Worm (Caenorhabditis elegans) whole organism, early embryonic: ENCODE data around the gene F22E5.12.
"Not testable (repeated sequence)": the region's sequence is repeated elsewhere in the genome, so short reads cannot be mapped to it uniquely, and the experiment has no call there.

ENCODE experiments used
- B0310.2 ChIP-seq: sonication (generic microtip); optimal IDR thresholded peaks from 2 replicates; lab custom pipeline; 2016; ENCODE audit warnings: mild to moderate bottlenecking, missing genetic modification characterization, missing compliant biosample characterization
- F13C5.2 ChIP-seq: sonication (generic microtip); optimal IDR thresholded peaks from 2 replicates; lab custom pipeline; 2017; ENCODE audit warnings: mild to moderate bottlenecking, missing genetic modification characterization, inconsistent platforms, missing compliant biosample characterization
- aly-1 ChIP-seq: sonication (generic microtip); optimal IDR thresholded peaks from 2 replicates; lab custom pipeline; 2016; ENCODE audit warnings: missing genetic modification characterization, missing compliant biosample characterization
- ama-1 ChIP-seq: fragments of 150-350 bp; optimal IDR thresholded peaks from 2 replicates; lab custom pipeline; 2014
- ceh-13 ChIP-seq: fragments of 200-800 bp; sonication (Bioruptor generic); optimal IDR thresholded peaks from 2 replicates; lab custom pipeline; 2018; ENCODE audit warnings: mild to moderate bottlenecking, missing genetic modification characterization, missing compliant biosample characterization
- ceh-36 ChIP-seq: sonication (generic microtip); optimal IDR thresholded peaks from 2 replicates; lab custom pipeline; 2016; ENCODE audit warnings: missing genetic modification characterization, inconsistent platforms, missing compliant biosample characterization
- ets-7 ChIP-seq: sonication (generic microtip); optimal IDR thresholded peaks from 2 replicates; lab custom pipeline; 2016; ENCODE audit warnings: missing genotype, missing genetic modification characterization, missing compliant biosample characterization
- flt-1 ChIP-seq: fragments of 200-800 bp; sonication (Bioruptor generic); IDR thresholded peaks from 2 replicates; pipeline ENCODE4 v1.3.6; 2022; ENCODE audit warnings: missing genetic modification characterization, missing compliant biosample characterization
- hmbx-1 ChIP-seq: sonication (generic microtip); optimal IDR thresholded peaks from 2 replicates; lab custom pipeline; 2016; ENCODE audit warnings: mild to moderate bottlenecking, missing genetic modification characterization, missing compliant biosample characterization
- hmg-4 ChIP-seq: fragments of 200-800 bp; sonication (Bioruptor generic); optimal IDR thresholded peaks from 2 replicates; lab custom pipeline; 2018; ENCODE audit warnings: mild to moderate bottlenecking, missing genetic modification characterization, missing compliant biosample characterization
- hnd-1 ChIP-seq: sonication (generic microtip); optimal IDR thresholded peaks from 2 replicates; lab custom pipeline; 2016; ENCODE audit warnings: missing genetic modification characterization, missing compliant biosample characterization
- pes-1 ChIP-seq: fragments of 200-800 bp; sonication (Bioruptor generic); IDR thresholded peaks from 2 replicates; pipeline ENCODE4 v1.3.6; 2022; ENCODE audit warnings: missing genetic modification reagents, missing genetic modification characterization, missing compliant biosample characterization
- scrt-1 ChIP-seq: fragments of 200-800 bp; sonication (Bioruptor generic); IDR thresholded peaks from 2 replicates; pipeline ENCODE4 v1.3.6; 2022; ENCODE audit warnings: missing genetic modification characterization, missing compliant biosample characterization
- sea-1 ChIP-seq: fragments of 200-800 bp; sonication (Bioruptor generic); conservative IDR thresholded peaks from 2 replicates; pipeline ENCODE4 v1.3.6; 2022; ENCODE audit warnings: missing genetic modification characterization, missing compliant biosample characterization
- tbx-11 ChIP-seq: fragments of 200-800 bp; sonication (Bioruptor generic); IDR thresholded peaks from 2 replicates; pipeline ENCODE4 v1.3.6; 2022; ENCODE audit warnings: missing genetic modification characterization, missing compliant biosample characterization
- tbx-37 ChIP-seq: fragments of 200-800 bp; sonication (Bioruptor generic); conservative IDR thresholded peaks from 2 replicates; pipeline ENCODE4 v1.3.6; 2022; ENCODE audit warnings: missing genetic modification reagents, missing genetic modification characterization, missing compliant biosample characterization
- tra-4 ChIP-seq: sonication (generic microtip); optimal IDR thresholded peaks from 2 replicates; lab custom pipeline; 2017; ENCODE audit warnings: missing genetic modification characterization, missing compliant biosample characterization

Gene F22E5.12

DNA sequence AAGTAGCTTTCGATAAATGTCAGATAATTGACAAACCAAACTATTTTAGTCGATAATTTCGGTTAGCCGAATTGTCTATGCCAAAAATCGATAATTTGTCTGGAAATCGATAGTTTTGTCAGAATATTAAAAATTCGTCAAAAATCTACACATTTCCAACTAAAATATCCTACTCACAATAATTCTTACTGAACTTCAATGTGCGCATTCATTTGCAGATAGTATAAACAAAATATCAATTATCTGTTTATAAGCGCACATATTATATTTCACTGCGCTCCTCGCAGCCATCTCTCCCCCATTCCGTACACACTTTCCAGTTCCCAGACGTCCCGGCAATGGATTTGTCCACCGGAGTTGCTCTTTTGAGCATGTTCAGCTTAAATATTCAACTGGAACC is 21.9 kb downstream of the F22E5.12 start, which contains the start of gene lgc-28:
Gene lgc-28 (plus strand): TSS at position 301 of the 400 bp plus-strand sequence.
- no peak for TF ChIP-seq B0310.2
- no peak for TF ChIP-seq ceh-13
- no peak for TF ChIP-seq ama-1 (lab: Kevin White, UChicago)
- TF ChIP-seq tbx-37 (GFP tag; lab: Robert Waterston, UW) = no peak
- no peak for TF ChIP-seq pes-1 (GFP tag; lab: Robert Waterston, UW)
- TF ChIP-seq ceh-36 (tag; lab: Kevin White, UChicago) = no peak
- TF ChIP-seq hmg-4 = no peak
- TF ChIP-seq sea-1 = no peak
- no peak for TF ChIP-seq scrt-1 (GFP tag; lab: Robert Waterston, UW)
- no peak for TF ChIP-seq tra-4
- TF ChIP-seq ets-7 (tag; lab: Kevin White, UChicago) = no peak
- TF ChIP-seq tbx-11 (GFP tag; lab: Robert Waterston, UW) = no peak
- no peak for TF ChIP-seq flt-1
- no peak for TF ChIP-seq F13C5.2
- TF ChIP-seq aly-1 (tag; lab: Kevin White, UChicago) = no peak
- TF ChIP-seq hmbx-1 = no peak
- no peak for TF ChIP-seq hnd-1

DNA sequence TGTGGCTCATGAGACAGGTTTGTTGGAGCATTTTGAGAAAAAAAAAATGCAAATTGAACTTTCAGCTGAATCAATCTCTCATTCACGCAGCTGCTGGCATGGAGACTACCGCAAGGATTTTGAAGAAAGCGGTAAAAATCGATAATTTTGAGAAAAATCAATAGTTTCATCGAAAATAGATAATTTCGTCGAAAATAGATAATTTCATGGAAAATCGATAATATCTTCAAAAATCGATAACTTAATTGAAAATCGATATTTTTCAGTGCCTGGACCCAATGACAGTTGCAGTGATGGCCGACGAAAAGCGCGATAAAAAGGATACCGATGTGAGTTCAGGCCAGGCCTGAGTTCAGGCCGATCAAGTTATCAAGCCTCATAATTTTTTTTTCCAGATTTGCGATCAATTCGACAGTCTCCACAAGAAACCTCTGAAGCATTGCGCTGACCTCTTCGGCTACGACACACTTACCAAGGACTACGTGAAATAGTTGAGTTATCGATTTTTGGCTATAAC is 23.7 kb downstream of the F22E5.12 start, which contains the start of gene D2062.4:
Gene D2062.4 (plus strand): TSS at position 467 of the 517 bp plus-strand sequence.
- TF ChIP-seq sea-1, tra-4, F13C5.2: not testable (repeated sequence)

DNA sequence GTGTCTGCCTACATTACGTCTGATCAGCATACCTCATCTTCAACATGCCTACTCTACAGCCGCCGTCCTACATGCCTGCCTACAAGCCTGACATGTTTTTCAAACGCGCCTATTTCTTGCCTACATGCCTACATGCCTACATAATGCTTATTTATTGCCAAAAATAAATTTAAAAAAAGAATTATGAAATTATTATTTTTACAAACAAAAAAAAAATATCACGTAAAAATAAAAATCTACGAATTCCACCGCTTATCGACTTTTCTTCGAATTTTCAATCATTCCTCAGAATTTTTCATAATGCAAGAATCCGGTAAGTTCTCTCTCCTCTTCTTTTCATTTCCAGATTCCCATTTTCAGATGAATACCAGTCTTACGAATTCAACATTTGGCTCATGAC is 24.2 kb downstream of the F22E5.12 start, which contains the start of gene D2062.5:
Gene D2062.5 (plus strand): TSS at position 301 of the 400 bp plus-strand sequence.
- no peak for TF ChIP-seq ceh-13
- no peak for TF ChIP-seq tra-4
- TF ChIP-seq sea-1 = no peak
- TF ChIP-seq ama-1 (lab: Kevin White, UChicago) = no peak
- TF ChIP-seq flt-1 = no peak
- no peak for TF ChIP-seq ets-7 (tag; lab: Kevin White, UChicago)
- TF ChIP-seq tbx-37 (GFP tag; lab: Robert Waterston, UW) = no peak
- no peak for TF ChIP-seq scrt-1 (GFP tag; lab: Robert Waterston, UW)
- TF ChIP-seq F13C5.2 = no peak
- no peak for TF ChIP-seq tbx-11 (GFP tag; lab: Robert Waterston, UW)
- TF ChIP-seq hnd-1 = no peak
- TF ChIP-seq ceh-36 (tag; lab: Kevin White, UChicago) = no peak
- no peak for TF ChIP-seq hmg-4
- TF ChIP-seq aly-1 (tag; lab: Kevin White, UChicago) = no peak
- TF ChIP-seq pes-1 (GFP tag; lab: Robert Waterston, UW) = no peak
- no peak for TF ChIP-seq hmbx-1

DNA sequence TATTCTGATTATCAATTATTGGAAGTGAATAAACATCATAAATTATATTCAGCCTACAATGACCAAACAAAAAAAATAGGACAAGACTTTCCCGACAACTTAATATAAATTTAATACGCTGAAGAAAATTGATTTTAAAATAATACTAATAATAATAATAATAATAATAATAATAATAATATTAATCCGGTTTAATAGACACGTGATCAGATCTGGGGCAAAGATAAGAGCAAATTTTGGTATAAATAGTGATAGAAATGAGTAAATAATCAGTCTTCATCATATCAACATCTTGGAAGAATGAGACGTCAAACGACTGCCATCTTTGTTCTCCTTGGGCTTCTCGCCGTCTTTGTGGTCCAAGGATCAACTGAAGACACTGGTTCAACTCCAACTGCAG is 27.5 kb downstream of the F22E5.12 start, which contains the start of gene msrp-6:
Gene msrp-6 (plus strand): TSS at position 301 of the 400 bp plus-strand sequence.
- not testable (repeated sequence) for TF ChIP-seq hmbx-1, flt-1, ceh-13

DNA sequence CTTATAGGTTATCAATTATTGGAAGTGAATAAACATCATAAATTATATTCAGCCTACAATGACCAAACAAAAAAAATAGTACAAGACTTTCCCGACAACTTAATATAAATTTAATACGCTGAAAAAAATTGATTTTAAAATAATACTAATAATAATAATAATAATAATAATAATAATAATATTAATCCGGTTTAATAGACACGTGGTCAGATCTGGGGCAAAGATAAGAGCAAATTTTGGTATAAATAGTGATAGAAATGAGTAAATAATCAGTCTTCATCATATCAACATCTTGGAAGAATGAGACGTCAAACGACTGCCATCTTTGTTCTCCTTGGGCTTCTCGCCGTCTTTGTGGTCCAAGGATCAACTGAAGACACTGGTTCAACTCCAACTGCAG is 30.0 kb downstream of the F22E5.12 start, which contains the start of gene msrp-5:
Gene msrp-5 (plus strand): TSS at position 301 of the 400 bp plus-strand sequence.
- TF ChIP-seq F13C5.2; flt-1; aly-1 (tag; lab: Kevin White, UChicago): not testable (repeated sequence)

DNA sequence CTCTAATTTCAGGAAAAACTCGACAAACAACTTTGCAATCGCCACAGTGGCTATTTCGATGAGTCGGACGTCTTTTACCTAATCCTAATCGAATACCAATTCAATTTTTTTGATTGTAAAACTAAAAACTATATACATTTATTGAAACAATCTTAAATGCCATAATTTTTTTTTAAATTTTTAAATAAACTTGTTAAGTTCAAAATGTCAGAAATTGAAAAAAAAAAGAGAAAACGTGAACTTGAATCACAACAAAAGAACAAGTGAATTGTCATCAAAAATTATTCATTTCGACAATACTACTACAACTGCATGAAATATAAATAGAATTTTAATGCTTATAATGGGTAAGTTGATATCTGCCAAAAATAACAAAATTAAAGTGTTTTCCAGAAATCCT is 34.4 kb downstream of the F22E5.12 start, which contains the start of gene D2062.13:
Gene D2062.13 (plus strand): TSS at position 301 of the 400 bp plus-strand sequence.
- TF ChIP-seq tra-4; ama-1 (lab: Kevin White, UChicago); ets-7 (tag; lab: Kevin White, UChicago): not testable (repeated sequence)

DNA sequence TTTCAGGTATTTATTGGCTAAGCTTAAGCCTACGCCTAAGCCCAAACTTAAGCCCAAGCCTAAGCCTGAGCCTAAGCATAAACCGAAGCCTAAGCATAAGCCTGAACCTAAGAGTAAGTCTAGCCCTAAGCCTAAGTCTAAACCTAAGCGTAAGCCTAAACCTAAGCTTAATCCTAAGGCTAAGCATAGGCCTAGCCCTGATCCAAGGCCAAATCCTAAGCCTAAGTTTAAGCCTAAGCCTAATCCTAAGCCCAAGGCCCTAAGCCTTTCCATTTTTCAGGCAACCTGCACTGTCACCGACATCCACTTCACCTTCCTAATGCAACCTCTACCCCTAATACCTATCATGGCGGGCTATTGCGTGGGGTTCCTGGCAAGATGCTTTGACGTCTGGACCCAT is 35.6 kb downstream of the F22E5.12 start:
- TF ChIP-seq scrt-1 (GFP tag; lab: Robert Waterston, UW) (no peak), ceh-36 (tag; lab: Kevin White, UChicago) (peak; percentile 52)

DNA sequence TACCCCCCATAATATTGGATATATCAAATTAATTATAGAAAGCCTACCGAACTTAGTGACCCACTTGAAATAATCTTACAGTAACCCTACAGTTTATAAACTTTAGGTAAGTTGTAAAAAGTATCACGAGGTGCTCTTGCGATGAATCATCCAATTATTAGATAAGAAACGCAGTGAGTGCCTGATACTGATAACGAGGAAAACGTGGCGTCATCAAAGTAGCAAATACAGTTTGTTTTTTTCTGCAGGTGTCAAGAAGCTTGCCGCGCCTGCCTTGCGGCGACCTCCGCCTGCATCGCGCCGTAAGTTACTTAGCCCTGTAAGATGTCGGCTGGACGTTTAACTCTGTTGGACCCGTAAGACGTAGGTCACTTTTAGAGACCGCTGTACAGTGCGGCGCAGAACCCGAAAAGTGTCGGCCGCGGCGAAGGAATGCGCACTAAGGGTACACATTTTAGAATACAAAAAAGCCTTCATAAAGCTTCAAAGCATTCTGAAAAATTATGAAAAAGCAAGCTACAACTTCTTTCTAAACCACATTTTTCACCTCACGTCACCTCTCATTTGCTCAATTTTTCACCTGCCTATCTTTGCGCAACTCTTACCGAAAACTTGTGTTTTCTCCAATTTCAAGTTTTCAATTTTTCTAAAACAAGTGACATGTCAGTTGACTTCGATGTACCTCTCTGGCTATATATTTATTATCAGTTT is 36.3 kb downstream of the F22E5.12 start, which contains the start of gene sri-38:
Gene sri-38 (plus strand): TSS at position 661 of the 711 bp plus-strand sequence.
- TF ChIP-seq hnd-1 = no peak
- TF ChIP-seq ets-7 (tag; lab: Kevin White, UChicago) = no peak
- TF ChIP-seq ceh-13 = no peak

DNA sequence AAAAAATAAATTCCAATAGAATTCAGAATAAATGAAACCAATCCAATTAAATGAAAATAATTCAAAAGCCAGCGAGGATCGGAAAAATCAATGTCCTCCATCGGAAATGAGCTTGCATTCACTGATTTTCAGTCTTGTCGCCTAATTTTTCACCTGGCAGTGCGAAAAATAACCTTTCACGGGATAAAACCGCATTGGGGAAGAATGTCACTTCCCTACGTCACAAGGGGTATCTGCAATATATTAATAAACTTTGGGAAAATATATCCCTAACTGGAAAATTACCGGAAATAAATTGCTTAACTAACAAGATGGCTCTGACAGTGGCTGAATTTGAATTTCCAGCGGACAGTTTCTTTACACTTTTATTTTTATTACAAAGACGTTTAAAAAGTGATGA is 41.3 kb downstream of the F22E5.12 start, which contains the start of gene sri-77:
Gene sri-77 (minus strand): TSS at position 101 of the 400 bp plus-strand sequence.
- TF ChIP-seq ets-7 (tag; lab: Kevin White, UChicago) (no peak), tbx-11 (GFP tag; lab: Robert Waterston, UW) (no peak), pes-1 (GFP tag; lab: Robert Waterston, UW) (no peak), sea-1 (no peak), scrt-1 (GFP tag; lab: Robert Waterston, UW) (no peak), hmbx-1 (no peak), flt-1 (no peak)
